Worm (Caenorhabditis elegans): Measurements from ENCODE around the gene set-22.
A peak's percentile ranks its signal among the peaks of the same experiment; 100 is the strongest.

Gene set-22

DNA sequence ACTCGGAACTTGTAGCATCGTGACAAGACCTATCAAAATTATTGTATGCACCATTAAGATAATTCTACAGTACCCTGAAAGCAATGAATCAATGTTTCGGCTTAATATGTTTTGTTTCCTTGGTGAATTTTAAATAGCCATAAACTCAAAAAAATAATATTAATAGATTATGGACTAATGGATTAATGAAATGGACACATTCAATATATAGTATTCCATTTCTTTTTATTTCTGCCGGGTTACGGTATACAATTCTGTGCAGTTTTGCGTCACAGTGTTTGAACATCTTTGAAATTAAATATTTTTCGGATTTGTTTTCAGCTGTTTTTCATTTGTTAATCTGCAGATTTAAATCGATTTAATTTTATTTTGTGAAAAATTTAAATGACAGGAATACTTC lies at the start of gene set-22:
set-22 (plus strand) TSS at position 301 of the 400 bp plus-strand sequence.
- TF ChIP-seq php-3 (GFP tag; IDR thresholded peaks at IDR 0.05) (no peak), skn-1 (tag; optimal IDR thresholded peaks at IDR 0.05) (no peak), snpc-1.2 (GFP tag; IDR thresholded peaks at IDR 0.05) (no peak), attf-4 (tag; optimal IDR thresholded peaks at IDR 0.05) (no peak), ceh-32 (tag; optimal IDR thresholded peaks at IDR 0.05; ENCODE audit: poor library complexity) (no peak), F44E2.7 (GFP tag; IDR thresholded peaks at IDR 0.05) (no peak), ceh-82 (tag; optimal IDR thresholded peaks at IDR 0.05) (no peak), vab-7 (GFP tag; IDR thresholded peaks at IDR 0.05) (no peak), nhr-76 (tag; optimal IDR thresholded peaks at IDR 0.05) (no peak), zag-1 (tag; optimal IDR thresholded peaks at IDR 0.05) (no peak), lin-29 (GFP tag; IDR thresholded peaks at IDR 0.05) (no peak), ztf-11 (tag; optimal IDR thresholded peaks at IDR 0.05) (no peak), daf-16 (GFP tag; optimal IDR thresholded peaks at IDR 0.05) (no peak), daf-16 (tag; optimal IDR thresholded peaks at IDR 0.05) (no peak), gei-8 (GFP tag; optimal IDR thresholded peaks at IDR 0.05) (no peak), lin-38 (GFP tag; IDR thresholded peaks at IDR 0.05) (no peak), jun-1 (tag; optimal IDR thresholded peaks at IDR 0.05) (no peak), nhr-42 (GFP tag; IDR thresholded peaks at IDR 0.05) (no peak)

DNA sequence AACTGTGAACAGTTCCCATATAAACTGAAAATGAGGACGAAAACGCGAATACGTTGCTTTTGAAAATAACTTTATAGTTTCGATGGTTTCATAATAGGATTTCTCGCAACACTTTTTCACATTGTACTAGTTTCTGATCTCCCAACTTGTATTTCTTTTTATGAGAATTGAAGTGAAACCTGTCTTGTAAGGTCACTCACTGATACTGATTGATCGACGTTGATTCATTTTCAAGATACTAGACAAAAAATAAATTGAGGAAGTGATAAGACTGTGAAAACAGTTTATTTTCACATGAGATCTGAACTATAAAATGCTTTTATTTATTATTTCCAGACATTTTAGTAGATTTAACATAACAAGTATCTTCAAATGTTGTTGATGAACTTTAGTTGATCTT lies 49.3 kb upstream of the set-22 start:
- TF ChIP-seq unc-62 (GFP tag; optimal IDR thresholded peaks at IDR 0.05 in 1 of 2) (peak in 1 of 2 experiments; percentile 2), unc-62 (tag; optimal IDR thresholded peaks at IDR 0.05) (no peak), vab-7 (GFP tag; IDR thresholded peaks at IDR 0.05) (no peak), dve-1 (tag; optimal IDR thresholded peaks at IDR 0.05; ENCODE audit: insufficient read depth) (no peak), egl-27 (tag; optimal IDR thresholded peaks at IDR 0.05) (no peak), nhr-28 (tag; optimal IDR thresholded peaks at IDR 0.05) (peak; percentile 31), lin-13 (GFP tag; optimal IDR thresholded peaks at IDR 0.05) (no peak), saeg-2 (GFP tag; IDR thresholded peaks at IDR 0.05) (no peak), nhr-237 (tag; optimal IDR thresholded peaks at IDR 0.05) (no peak), set-16 (GFP tag; IDR thresholded peaks at IDR 0.05) (no peak)

DNA sequence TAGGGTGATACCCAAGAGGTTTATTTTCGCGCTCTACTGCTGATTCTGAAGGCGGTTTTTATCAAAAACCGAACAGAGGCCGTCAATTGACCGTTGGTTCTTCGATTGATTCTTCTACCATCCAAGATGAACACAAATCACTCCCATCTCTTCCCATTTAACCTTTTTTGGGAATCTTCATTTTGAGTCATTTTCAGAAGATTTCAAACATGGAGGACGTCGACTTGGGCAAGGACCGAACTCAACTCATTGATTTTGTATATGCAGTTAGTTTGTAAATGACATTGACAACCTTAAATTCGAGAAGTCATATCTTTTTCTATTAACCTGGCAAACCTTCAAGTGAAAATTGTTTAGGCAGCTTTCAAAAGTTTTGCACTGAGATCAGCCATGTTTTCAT lies 48.4 kb upstream of the set-22 start, which contains the start of gene AC3.5:
AC3.5 (plus strand) TSS at position 210 of the 400 bp plus-strand sequence.
- TF ChIP-seq nhr-28 (tag; optimal IDR thresholded peaks at IDR 0.05) (peak; percentile 88), unc-62 (GFP tag; optimal IDR thresholded peaks at IDR 0.05 in 1 of 2) (peak in 1 of 2 experiments; percentile 56), unc-62 (tag; optimal IDR thresholded peaks at IDR 0.05) (no peak), mxl-3 (GFP tag; optimal IDR thresholded peaks at IDR 0.05) (peak; percentile 12), snpc-1.2 (GFP tag; IDR thresholded peaks at IDR 0.05) (no peak), nhr-42 (GFP tag; IDR thresholded peaks at IDR 0.05) (no peak), nhr-48 (tag; optimal IDR thresholded peaks at IDR 0.05) (no peak)

DNA sequence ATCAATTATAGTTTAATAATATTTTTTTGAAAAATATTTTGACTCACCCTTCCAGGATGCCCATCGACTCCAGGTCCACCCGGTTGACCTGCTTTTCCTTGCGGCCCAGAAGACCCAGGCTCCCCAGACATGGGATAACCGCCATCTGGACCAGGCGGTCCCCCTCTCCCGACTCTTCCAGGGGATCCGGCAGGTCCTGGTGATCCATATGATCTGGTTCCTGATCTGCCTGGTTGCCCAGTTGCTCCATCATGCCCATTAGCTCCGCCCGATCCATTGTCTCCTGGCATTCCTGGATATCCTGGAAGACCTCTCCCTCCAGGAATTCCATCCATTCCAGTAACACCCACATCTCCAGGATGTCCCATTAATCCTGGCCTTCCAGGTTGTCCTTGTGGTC lies 43.0 kb upstream of the set-22 start:
- TF ChIP-seq madf-5 (GFP tag; IDR thresholded peaks at IDR 0.05) (no peak), mdl-1 (tag; optimal IDR thresholded peaks at IDR 0.05) (no peak), set-16 (GFP tag; IDR thresholded peaks at IDR 0.05) (peak; percentile 87; the same call in 1 of the 2 replicates), ZK337.2 (GFP tag; IDR thresholded peaks at IDR 0.05) (no peak), hif-1 (tag; optimal IDR thresholded peaks at IDR 0.05) (no peak), vab-7 (GFP tag; IDR thresholded peaks at IDR 0.05) (no peak), ztf-11 (tag; optimal IDR thresholded peaks at IDR 0.05) (no peak), T20F7.1 (GFP tag; optimal IDR thresholded peaks at IDR 0.05) (no peak)

DNA sequence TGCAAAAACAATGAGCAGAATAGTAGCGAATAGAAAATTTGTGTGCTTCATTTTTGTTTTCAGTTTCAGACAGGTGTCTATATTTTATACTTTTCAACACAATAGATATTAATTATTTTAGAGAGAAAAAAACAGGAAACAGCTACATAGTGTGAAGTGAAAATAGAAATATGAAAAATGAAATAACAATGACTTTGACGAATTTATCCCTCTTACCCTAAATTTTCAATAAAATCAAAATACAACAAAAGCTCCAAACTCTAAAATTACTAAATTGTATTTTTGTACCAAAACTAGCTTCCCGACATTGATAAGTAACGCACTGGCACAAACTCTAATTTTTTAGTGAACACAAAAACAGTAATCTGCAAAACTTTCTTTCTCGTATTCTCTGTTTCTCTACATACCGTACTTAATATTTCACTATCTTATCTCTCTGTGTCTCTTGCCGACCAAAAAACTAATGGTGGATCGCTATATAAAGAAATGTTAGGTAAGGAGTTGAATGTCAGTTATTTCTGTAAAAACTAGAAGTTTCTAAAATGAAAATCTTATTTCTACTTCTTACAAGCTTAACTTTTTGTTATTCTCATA lies 41.4 kb upstream of the set-22 start, which contains the start of the genes col-151 and ugt-1:
col-151 (minus strand) TSS at position 51 of the 594 bp plus-strand sequence.
ugt-1 (plus strand) TSS at position 491 of the 594 bp plus-strand sequence.
- TF ChIP-seq dve-1 (tag; optimal IDR thresholded peaks at IDR 0.05; ENCODE audit: insufficient read depth), result peak; percentile 34
- peak; percentile 15 for TF ChIP-seq hlh-11 (tag; optimal IDR thresholded peaks at IDR 0.05)
- no peak for TF ChIP-seq daf-16 (GFP tag; optimal IDR thresholded peaks at IDR 0.05)
- peak; percentile 41 for TF ChIP-seq daf-16 (tag; optimal IDR thresholded peaks at IDR 0.05)
- TF ChIP-seq pqm-1 (tag; optimal IDR thresholded peaks at IDR 0.05), result peak; percentile 67
- TF ChIP-seq nhr-28 (tag; optimal IDR thresholded peaks at IDR 0.05), result peak; percentile 63
- no peak for TF ChIP-seq spr-1 (tag; optimal IDR thresholded peaks at IDR 0.05)
- TF ChIP-seq nhr-6 (tag; optimal IDR thresholded peaks at IDR 0.05), result no peak
- TF ChIP-seq lin-1 (GFP tag; IDR thresholded peaks at IDR 0.05), result no peak
- TF ChIP-seq dmd-6 (GFP tag; IDR thresholded peaks at IDR 0.05), result peak; percentile 46
- TF ChIP-seq ztf-11 (tag; optimal IDR thresholded peaks at IDR 0.05), result no peak
